Worm (Caenorhabditis elegans) whole organism, L4 larva: ENCODE data around the gene abhd-14.

Experiments used
- D1046.2 ChIP-seq: fragments of 200-800 bp; sonication (Bioruptor generic); IDR thresholded peaks from 2 replicates; pipeline ENCODE4 v1.3.6; 2022; ENCODE audit warnings: missing genetic modification characterization, missing compliant biosample characterization
- F44E2.7 ChIP-seq: fragments of 200-800 bp; sonication (Bioruptor generic); IDR thresholded peaks from 2 replicates; pipeline ENCODE4 v2.1.2; 2022; ENCODE audit warnings: missing genetic modification characterization, missing compliant biosample characterization
- T20F7.1 ChIP-seq: fragments of 200-800 bp; sonication (Bioruptor generic); optimal IDR thresholded peaks from 2 replicates; lab custom pipeline; 2018; ENCODE audit warnings: mild to moderate bottlenecking, missing genetic modification characterization, missing compliant biosample characterization
- Y105C5A.15 ChIP-seq: fragments of 200-800 bp; sonication (Bioruptor generic); IDR thresholded peaks from 2 replicates; pipeline ENCODE4 v1.3.6; 2022; ENCODE audit warnings: missing genetic modification characterization, missing compliant biosample characterization
- Y75B8A.6 ChIP-seq: fragments of 200-800 bp; sonication (Bioruptor generic); IDR thresholded peaks from 2 replicates; pipeline ENCODE4 v1.3.6; 2022; ENCODE audit warnings: missing genetic modification reagents, missing genetic modification characterization, missing compliant biosample characterization
- aha-1 ChIP-seq: fragments of 150-350 bp; peaks from one replicate; lab custom pipeline; 2014; ENCODE audit warnings: missing biosample characterization, missing genetic modification characterization
- aly-2 ChIP-seq: sonication (generic microtip); optimal IDR thresholded peaks from 2 replicates; lab custom pipeline; 2018; ENCODE audit warnings: missing biosample characterization, missing genetic modification characterization
- attf-4 ChIP-seq: sonication (generic microtip); optimal IDR thresholded peaks from 3 replicates; lab custom pipeline; 2017; ENCODE audit warnings: missing biosample characterization, missing genetic modification characterization
- ceh-28 ChIP-seq: fragments of 150-350 bp; optimal IDR thresholded peaks from 2 replicates; lab custom pipeline; 2014; ENCODE audit warnings: missing biosample characterization, missing genetic modification reagents, missing genetic modification characterization
- ceh-32 ChIP-seq: sonication (generic microtip); optimal IDR thresholded peaks from 2 replicates; lab custom pipeline; 2016; ENCODE audit warnings: mild to moderate bottlenecking, missing genetic modification characterization, missing compliant biosample characterization; ENCODE audit not compliant: poor library complexity
- ces-1 ChIP-seq: fragments of 150-350 bp; sonication (generic microtip); optimal IDR thresholded peaks from 4 replicates; lab custom pipeline; 2014; ENCODE audit warnings: missing biosample characterization, missing genetic modification reagents, missing genetic modification characterization
- daf-12 ChIP-seq: fragments of 150-350 bp; optimal IDR thresholded peaks from 2 replicates; lab custom pipeline; 2014; ENCODE audit warnings: missing biosample characterization, missing genetic modification reagents, missing genetic modification characterization
- daf-16 ChIP-seq, 3 experiments: sonication (generic microtip); optimal IDR thresholded peaks; 2 replicates each; lab custom pipeline; 2016 to 2017; ENCODE audit warnings: missing genetic modification characterization in 3 of 3, missing genetic modification reagents in 3 of 3, mild to moderate bottlenecking in 2 of 3, missing compliant biosample characterization in 2 of 3, missing biosample characterization in 1 of 3, moderate library complexity in 1 of 3
- dmd-9 ChIP-seq: fragments of 200-800 bp; sonication (Bioruptor generic); IDR thresholded peaks from 2 replicates; pipeline ENCODE4 v1.3.6; 2022; ENCODE audit warnings: missing genetic modification reagents, missing genetic modification characterization, missing compliant biosample characterization
- dpl-1 ChIP-seq: fragments of 150-350 bp; optimal IDR thresholded peaks from 2 replicates; lab custom pipeline; 2014; ENCODE audit warnings: missing biosample characterization, missing genetic modification reagents, missing genetic modification characterization
- duxl-1 ChIP-seq: sonication (generic microtip); optimal IDR thresholded peaks from 2 replicates; lab custom pipeline; 2016; ENCODE audit warnings: mild to moderate bottlenecking, missing genetic modification characterization, moderate library complexity, missing compliant biosample characterization; ENCODE audit not compliant: poor library complexity
- dve-1 ChIP-seq: sonication (generic microtip); optimal IDR thresholded peaks from 2 replicates; lab custom pipeline; 2017; ENCODE audit warnings: antibody characterized with exemption, mild to moderate bottlenecking, missing genetic modification characterization, missing compliant biosample characterization; ENCODE audit not compliant: insufficient read depth
- egl-27 ChIP-seq: sonication (generic microtip); optimal IDR thresholded peaks from 3 replicates; lab custom pipeline; 2017; ENCODE audit warnings: missing biosample characterization, missing genetic modification reagents, missing genetic modification characterization
- fos-1 ChIP-seq: fragments of 150-350 bp; optimal IDR thresholded peaks from 2 replicates; lab custom pipeline; 2014; ENCODE audit warnings: missing biosample characterization, missing genetic modification characterization
- hif-1 ChIP-seq, 2 experiments: sonication (generic microtip); optimal IDR thresholded peaks; 2 replicates each; lab custom pipeline; 2016 to 2017; ENCODE audit warnings: missing compliant biosample characterization in 2 of 2, missing genetic modification characterization in 2 of 2, missing genetic modification reagents in 2 of 2, missing genotype in 2 of 2, mild to moderate bottlenecking in 1 of 2
- hlh-11 ChIP-seq: fragments of 200-800 bp; sonication (Bioruptor generic); optimal IDR thresholded peaks from 2 replicates; lab custom pipeline; 2018; ENCODE audit warnings: mild to moderate bottlenecking, missing genetic modification characterization, missing compliant biosample characterization
- hlh-30 ChIP-seq: sonication (generic microtip); optimal IDR thresholded peaks from 2 replicates; lab custom pipeline; 2017; ENCODE audit warnings: antibody characterized with exemption, mild to moderate bottlenecking, missing genetic modification characterization, missing compliant biosample characterization; ENCODE audit not compliant: insufficient read depth
- lim-7 ChIP-seq: fragments of 200-800 bp; sonication (Bioruptor generic); IDR thresholded peaks from 2 replicates; pipeline ENCODE4 v1.3.6; 2022; ENCODE audit warnings: missing genetic modification characterization, missing compliant biosample characterization
- lin-1 ChIP-seq: fragments of 200-800 bp; sonication (Bioruptor generic); IDR thresholded peaks from 2 replicates; pipeline ENCODE4 v1.3.6; 2022; ENCODE audit warnings: missing genetic modification reagents, missing genetic modification characterization, missing compliant biosample characterization
- lin-15B ChIP-seq: fragments of 150-350 bp; sonication (generic microtip); optimal IDR thresholded peaks from 3 replicates; lab custom pipeline; 2014; ENCODE audit warnings: missing biosample characterization, missing genetic modification characterization
- lin-29 ChIP-seq: fragments of 200-800 bp; sonication (Bioruptor generic); IDR thresholded peaks from 2 replicates; pipeline ENCODE4 v1.3.6; 2022; ENCODE audit warnings: missing genetic modification reagents, missing genetic modification characterization, missing compliant biosample characterization
- lin-38 ChIP-seq: fragments of 200-800 bp; sonication (Bioruptor generic); IDR thresholded peaks from 2 replicates; pipeline ENCODE4 v1.3.6; 2022; ENCODE audit warnings: missing genetic modification reagents, missing genetic modification characterization, missing compliant biosample characterization
- lin-39 ChIP-seq: fragments of 150-350 bp; optimal IDR thresholded peaks from 2 replicates; lab custom pipeline; 2014; ENCODE audit warnings: missing biosample characterization, missing genetic modification reagents, missing genetic modification characterization
- lir-3 ChIP-seq: sonication (generic microtip); optimal IDR thresholded peaks from 2 replicates; lab custom pipeline; 2016; ENCODE audit warnings: mild to moderate bottlenecking, missing genetic modification characterization, missing compliant biosample characterization
- mdt-29 ChIP-seq: fragments of 200-800 bp; sonication (Bioruptor generic); IDR thresholded peaks from 2 replicates; pipeline ENCODE4 v1.3.6; 2022; ENCODE audit warnings: missing genetic modification reagents, missing genetic modification characterization, missing compliant biosample characterization
- mxl-3 ChIP-seq: fragments of 200-800 bp; sonication (Bioruptor generic); optimal IDR thresholded peaks from 2 replicates; lab custom pipeline; 2018; ENCODE audit warnings: mild to moderate bottlenecking, missing genetic modification characterization, missing compliant biosample characterization
- nhr-237 ChIP-seq: sonication (generic microtip); optimal IDR thresholded peaks from 2 replicates; lab custom pipeline; 2017; ENCODE audit warnings: missing biosample characterization, missing genetic modification characterization
- nhr-42 ChIP-seq: fragments of 200-800 bp; sonication (Bioruptor generic); IDR thresholded peaks from 2 replicates; pipeline ENCODE4 v1.3.6; 2022; ENCODE audit warnings: missing genetic modification characterization, missing compliant biosample characterization
- nhr-6 ChIP-seq: fragments of 150-350 bp; optimal IDR thresholded peaks from 2 replicates; lab custom pipeline; 2014; ENCODE audit warnings: missing biosample characterization, missing genetic modification characterization
- nhr-76 ChIP-seq: fragments of 150-350 bp; optimal IDR thresholded peaks from 2 replicates; lab custom pipeline; 2014; ENCODE audit warnings: missing biosample characterization, missing genetic modification characterization
- pha-4 ChIP-seq, 2 experiments: fragments of 150-350 bp in 1 of 2; fragments of 200-800 bp in 1 of 2; sonication (Bioruptor generic) in 1 of 2; IDR thresholded peaks in 1 of 2; optimal IDR thresholded peaks in 1 of 2; 2 replicates each; pipeline versions ENCODE4 v1.3.6 to Lab custom; 2014 to 2022; ENCODE audit warnings: missing genetic modification characterization in 2 of 2, missing genetic modification reagents in 2 of 2, missing biosample characterization in 1 of 2, missing compliant biosample characterization in 1 of 2
- pqm-1 ChIP-seq: sonication (generic microtip); optimal IDR thresholded peaks from 2 replicates; lab custom pipeline; 2017; ENCODE audit warnings: missing biosample characterization, missing genetic modification characterization
- saeg-2 ChIP-seq: fragments of 200-800 bp; sonication (Bioruptor generic); IDR thresholded peaks from 2 replicates; pipeline ENCODE4 v1.3.6; 2022; ENCODE audit warnings: missing genetic modification reagents, missing genetic modification characterization, missing compliant biosample characterization
- sdz-12 ChIP-seq: fragments of 200-800 bp; sonication (Bioruptor generic); optimal IDR thresholded peaks from 2 replicates; lab custom pipeline; 2018; ENCODE audit warnings: mild to moderate bottlenecking, missing genetic modification characterization, missing compliant biosample characterization
- set-16 ChIP-seq: fragments of 200-800 bp; sonication (Bioruptor generic); IDR thresholded peaks from 2 replicates; pipeline ENCODE4 v1.3.6; 2022; ENCODE audit warnings: missing genetic modification reagents, missing genetic modification characterization, missing compliant biosample characterization
- skn-1 ChIP-seq: fragments of 150-350 bp; optimal IDR thresholded peaks from 2 replicates; lab custom pipeline; 2014; ENCODE audit warnings: missing biosample characterization, missing genetic modification characterization
- snpc-1.2 ChIP-seq: fragments of 200-800 bp; sonication (Bioruptor generic); IDR thresholded peaks from 2 replicates; pipeline ENCODE4 v1.3.6; 2022; ENCODE audit warnings: missing genetic modification reagents, missing genetic modification characterization, missing compliant biosample characterization
- snpc-4 ChIP-seq: fragments of 150-350 bp; optimal IDR thresholded peaks from 2 replicates; lab custom pipeline; 2014; ENCODE audit warnings: missing biosample characterization, missing genetic modification characterization
- spr-3 ChIP-seq: fragments of 200-800 bp; sonication (Bioruptor generic); optimal IDR thresholded peaks from 2 replicates; lab custom pipeline; 2018; ENCODE audit warnings: mild to moderate bottlenecking, missing genetic modification characterization, missing compliant biosample characterization
- tag-97 ChIP-seq: fragments of 200-800 bp; sonication (Bioruptor generic); IDR thresholded peaks from 2 replicates; pipeline ENCODE4 v1.3.6; 2022; ENCODE audit warnings: missing genetic modification characterization, missing compliant biosample characterization
- tra-1 ChIP-seq: fragments of 200-800 bp; sonication (Bioruptor generic); IDR thresholded peaks from 2 replicates; pipeline ENCODE4 v1.3.6; 2022; ENCODE audit warnings: missing genetic modification reagents, missing genetic modification characterization, missing compliant biosample characterization
- zfp-3 ChIP-seq: fragments of 200-800 bp; sonication (Bioruptor generic); conservative IDR thresholded peaks from 2 replicates; pipeline ENCODE4 v1.3.6; 2022; ENCODE audit warnings: missing genetic modification reagents, missing genetic modification characterization, missing compliant biosample characterization
- ztf-11 ChIP-seq: fragments of 150-350 bp; optimal IDR thresholded peaks from 2 replicates; lab custom pipeline; 2014; ENCODE audit warnings: missing biosample characterization, missing genetic modification characterization
- ztf-7 ChIP-seq: fragments of 150-350 bp; optimal IDR thresholded peaks from 2 replicates; lab custom pipeline; 2014; ENCODE audit warnings: missing biosample characterization, missing genetic modification characterization

abhd-14 gene

DNA sequence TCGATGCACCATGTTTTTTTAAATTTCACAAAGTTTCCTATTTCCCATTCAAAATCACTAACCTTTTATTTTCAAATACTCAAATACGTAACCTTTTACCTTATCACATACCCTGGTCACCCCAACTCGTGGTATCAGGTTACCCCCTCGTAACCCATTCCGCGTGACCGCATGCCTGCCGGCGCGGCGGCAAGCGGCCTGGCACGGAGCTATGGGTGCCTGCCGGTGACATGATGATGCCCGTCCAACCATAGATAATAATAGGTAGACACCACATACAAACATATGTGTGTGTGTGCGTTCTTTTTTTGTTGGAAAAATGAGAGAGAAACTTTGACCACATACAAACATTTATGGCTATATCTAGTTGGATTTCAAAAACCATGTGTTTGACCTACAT, 35.7 kb upstream of the abhd-14 start (continued):
- no peak for TF ChIP-seq daf-16 (GFP tag; optimal IDR thresholded peaks at IDR 0.05; lab: Kevin White, UChicago)
- peak; percentile 63 for TF ChIP-seq daf-16 (tag; optimal IDR thresholded peaks at IDR 0.05; lab: Kevin White, UChicago)
- no peak for TF ChIP-seq pqm-1 (tag; lab: Kevin White, UChicago)
- TF ChIP-seq mxl-3 (GFP tag; lab: Kevin White, UChicago): peak; percentile 12
- TF ChIP-seq snpc-4: no peak
- TF ChIP-seq hlh-30 (tag; lab: Kevin White, UChicago): peak; percentile 74
- no peak for TF ChIP-seq nhr-42
- TF ChIP-seq hif-1 (tag; optimal IDR thresholded peaks at IDR 0.05; lab: Kevin White, UChicago): peak in 1 of 2 experiments; percentile 52
- TF ChIP-seq lin-29: no peak
- no peak for TF ChIP-seq Y105C5A.15 (GFP tag; lab: Robert Waterston, UW)

DNA sequence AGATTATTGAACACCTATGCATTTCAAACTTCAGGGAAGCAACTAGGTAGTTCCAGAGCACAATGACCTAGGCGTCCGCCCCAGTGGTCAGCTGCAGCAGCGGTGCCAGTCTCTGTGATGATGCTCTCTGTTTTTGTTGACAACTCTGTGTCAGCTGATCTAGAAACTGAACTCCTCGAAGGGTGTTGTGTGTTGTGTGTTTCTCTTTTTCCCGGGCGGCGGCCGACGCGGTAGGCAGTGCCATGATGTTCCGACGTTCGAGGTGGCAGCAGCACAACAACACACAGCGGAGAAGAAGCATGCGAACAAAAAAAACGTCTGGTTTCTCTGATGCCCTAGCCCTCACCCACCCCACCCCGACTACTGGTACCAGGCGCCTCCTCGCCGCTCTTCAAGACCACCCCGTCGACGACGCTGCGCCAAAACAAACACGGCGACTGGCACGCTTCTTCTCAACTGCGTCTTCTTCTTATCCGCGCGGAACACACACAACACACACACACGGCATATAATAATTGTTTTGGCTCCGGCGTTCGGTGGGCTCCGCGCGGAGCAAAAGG, 34.5 kb upstream of the abhd-14 start:
- TF ChIP-seq nhr-6 (no peak), T20F7.1 (GFP tag; lab: Kevin White, UChicago) (no peak), lin-1 (GFP tag; lab: Robert Waterston, UW) (no peak), D1046.2 (no peak), Y75B8A.6 (GFP tag; lab: Robert Waterston, UW) (no peak), spr-3 (GFP tag; lab: Kevin White, UChicago) (no peak), lin-38 (GFP tag; lab: Robert Waterston, UW) (no peak), pha-4 (GFP tag; IDR thresholded peaks at IDR 0.05; lab: Robert Waterston, UW) (peak; percentile 26; the same call in 1 of the 2 replicates), pha-4 (tag; optimal IDR thresholded peaks at IDR 0.05; lab: Kevin White, UChicago) (no peak), snpc-1.2 (GFP tag; lab: Robert Waterston, UW) (no peak), skn-1 (tag; lab: Kevin White, UChicago) (no peak), fos-1 (tag; lab: Kevin White, UChicago) (no peak), dmd-9 (GFP tag; lab: Robert Waterston, UW) (no peak), lin-15B (tag; lab: Kevin White, UChicago) (no peak), duxl-1 (no peak), hlh-11 (tag; lab: Kevin White, UChicago) (peak; percentile 85), daf-12 (no peak), nhr-237 (tag; lab: Kevin White, UChicago) (no peak), tra-1 (GFP tag; lab: Robert Waterston, UW) (no peak), egl-27 (no peak), lir-3 (tag; lab: Kevin White, UChicago) (no peak), lin-39 (tag; lab: Kevin White, UChicago) (no peak), tag-97 (GFP tag; lab: Robert Waterston, UW) (no peak), nhr-76 (tag; lab: Kevin White, UChicago) (no peak), F44E2.7 (GFP tag; lab: Robert Waterston, UW) (no peak), ztf-11 (tag; lab: Kevin White, UChicago) (no peak), dve-1 (tag; lab: Kevin White, UChicago) (no peak), set-16 (GFP tag; lab: Robert Waterston, UW) (peak; percentile 82), ztf-7 (tag; lab: Kevin White, UChicago) (no peak), dpl-1 (GFP tag; lab: Kevin White, UChicago) (no peak), daf-16 (GFP tag; optimal IDR thresholded peaks at IDR 0.05; lab: Kevin White, UChicago) (peak in 1 of 2 experiments; percentile 92), daf-16 (tag; optimal IDR thresholded peaks at IDR 0.05; lab: Kevin White, UChicago) (peak; percentile 77), zfp-3 (GFP tag; lab: Robert Waterston, UW) (no peak), hif-1 (tag; optimal IDR thresholded peaks at IDR 0.05; lab: Kevin White, UChicago) (peak in 1 of 2 experiments; percentile 39), lim-7 (GFP tag; lab: Robert Waterston, UW) (no peak), mdt-29 (GFP tag; lab: Robert Waterston, UW) (no peak), aha-1 (tag; lab: Kevin White, UChicago) (peak; percentile 46), ceh-32 (tag; lab: Kevin White, UChicago) (no peak), ceh-28 (tag; lab: Kevin White, UChicago) (no peak), attf-4 (tag; lab: Kevin White, UChicago) (no peak), saeg-2 (GFP tag; lab: Robert Waterston, UW) (no peak), ces-1 (GFP tag; lab: Kevin White, UChicago) (no peak), aly-2 (tag; lab: Kevin White, UChicago) (no peak), sdz-12 (GFP tag; lab: Kevin White, UChicago) (no peak)
